Worm (Caenorhabditis elegans) whole organism, L4 larva: Measurements from ENCODE around the gene fbxb-76.

Source experiments
- D1046.2 ChIP-seq: fragments of 200-800 bp; sonication (Bioruptor generic); IDR thresholded peaks from 2 replicates; pipeline ENCODE4 v1.3.6; 2022; ENCODE audit warnings: missing genetic modification characterization, missing compliant biosample characterization
- F10B5.3 ChIP-seq: sonication (generic microtip); optimal IDR thresholded peaks from 2 replicates; lab custom pipeline; 2016; ENCODE audit warnings: mild to moderate bottlenecking, missing genetic modification characterization, missing compliant biosample characterization
- F26F4.8 ChIP-seq: fragments of 200-800 bp; sonication (Bioruptor generic); conservative IDR thresholded peaks from 2 replicates; pipeline ENCODE4 v1.3.6; 2022; ENCODE audit warnings: missing genetic modification characterization, missing compliant biosample characterization
- Y5F2A.4 ChIP-seq: fragments of 200-800 bp; sonication (Bioruptor generic); optimal IDR thresholded peaks from 2 replicates; lab custom pipeline; 2018; ENCODE audit warnings: mild to moderate bottlenecking, missing genetic modification characterization, missing compliant biosample characterization
- aha-1 ChIP-seq: fragments of 150-350 bp; peaks from one replicate; lab custom pipeline; 2014; ENCODE audit warnings: missing biosample characterization, missing genetic modification characterization
- arid-1 ChIP-seq: fragments of 200-800 bp; sonication (Bioruptor generic); conservative IDR thresholded peaks from 2 replicates; pipeline ENCODE4 v1.3.6; 2022; ENCODE audit warnings: missing genetic modification reagents, missing genetic modification characterization, missing compliant biosample characterization
- ceh-62 ChIP-seq: sonication (generic microtip); optimal IDR thresholded peaks from 2 replicates; lab custom pipeline; 2017; ENCODE audit warnings: missing biosample characterization, missing genetic modification characterization
- ceh-82 ChIP-seq: sonication (generic microtip); optimal IDR thresholded peaks from 2 replicates; lab custom pipeline; 2017; ENCODE audit warnings: missing biosample characterization, missing genetic modification characterization
- daf-12 ChIP-seq: fragments of 150-350 bp; optimal IDR thresholded peaks from 2 replicates; lab custom pipeline; 2014; ENCODE audit warnings: missing biosample characterization, missing genetic modification reagents, missing genetic modification characterization
- daf-16 ChIP-seq, 3 experiments: sonication (generic microtip); optimal IDR thresholded peaks; 2 replicates each; lab custom pipeline; 2016 to 2017; ENCODE audit warnings: missing genetic modification characterization in 3 of 3, missing genetic modification reagents in 3 of 3, mild to moderate bottlenecking in 2 of 3, missing compliant biosample characterization in 2 of 3, missing biosample characterization in 1 of 3, moderate library complexity in 1 of 3
- dpl-1 ChIP-seq: fragments of 150-350 bp; optimal IDR thresholded peaks from 2 replicates; lab custom pipeline; 2014; ENCODE audit warnings: missing biosample characterization, missing genetic modification reagents, missing genetic modification characterization
- dve-1 ChIP-seq: sonication (generic microtip); optimal IDR thresholded peaks from 2 replicates; lab custom pipeline; 2017; ENCODE audit warnings: antibody characterized with exemption, mild to moderate bottlenecking, missing genetic modification characterization, missing compliant biosample characterization; ENCODE audit not compliant: insufficient read depth
- hlh-11 ChIP-seq: fragments of 200-800 bp; sonication (Bioruptor generic); optimal IDR thresholded peaks from 2 replicates; lab custom pipeline; 2018; ENCODE audit warnings: mild to moderate bottlenecking, missing genetic modification characterization, missing compliant biosample characterization
- hmg-1.1 ChIP-seq: fragments of 200-800 bp; sonication (Bioruptor generic); IDR thresholded peaks from 2 replicates; pipeline ENCODE4 v1.3.6; 2022; ENCODE audit warnings: missing genetic modification reagents, missing genetic modification characterization, missing compliant biosample characterization
- lin-1 ChIP-seq: fragments of 200-800 bp; sonication (Bioruptor generic); IDR thresholded peaks from 2 replicates; pipeline ENCODE4 v1.3.6; 2022; ENCODE audit warnings: missing genetic modification reagents, missing genetic modification characterization, missing compliant biosample characterization
- lin-38 ChIP-seq: fragments of 200-800 bp; sonication (Bioruptor generic); IDR thresholded peaks from 2 replicates; pipeline ENCODE4 v1.3.6; 2022; ENCODE audit warnings: missing genetic modification reagents, missing genetic modification characterization, missing compliant biosample characterization
- lir-3 ChIP-seq: sonication (generic microtip); optimal IDR thresholded peaks from 2 replicates; lab custom pipeline; 2016; ENCODE audit warnings: mild to moderate bottlenecking, missing genetic modification characterization, missing compliant biosample characterization
- lsy-2 ChIP-seq, 2 experiments: fragments of 150-350 bp in 1 of 2; sonication (generic microtip) in 1 of 2; optimal IDR thresholded peaks; 2 replicates each; lab custom pipeline; 2014 to 2017; ENCODE audit warnings: missing biosample characterization in 2 of 2, missing genetic modification characterization in 2 of 2
- mdl-1 ChIP-seq, 2 experiments: fragments of 150-350 bp in 1 of 2; sonication (generic microtip) in 1 of 2; optimal IDR thresholded peaks; 2 replicates each; lab custom pipeline; 2014 to 2017; ENCODE audit warnings: missing biosample characterization in 2 of 2, missing genetic modification characterization in 2 of 2
- mep-1 ChIP-seq: fragments of 150-350 bp; sonication (generic microtip); optimal IDR thresholded peaks from 3 replicates; lab custom pipeline; 2014; ENCODE audit warnings: missing biosample characterization, missing genetic modification characterization
- mes-2 ChIP-seq: sonication (generic microtip); optimal IDR thresholded peaks from 2 replicates; lab custom pipeline; 2016; ENCODE audit warnings: missing genotype, mild to moderate bottlenecking, missing genetic modification characterization, missing compliant biosample characterization; ENCODE audit not compliant: poor library complexity, severe bottlenecking
- nhr-10 ChIP-seq: fragments of 150-350 bp; optimal IDR thresholded peaks from 2 replicates; lab custom pipeline; 2014; ENCODE audit warnings: missing biosample characterization, missing genetic modification characterization
- nhr-102 ChIP-seq: sonication (generic microtip); optimal IDR thresholded peaks from 2 replicates; lab custom pipeline; 2016; ENCODE audit warnings: mild to moderate bottlenecking, missing genetic modification characterization, moderate library complexity, missing compliant biosample characterization
- nhr-42 ChIP-seq: fragments of 200-800 bp; sonication (Bioruptor generic); IDR thresholded peaks from 2 replicates; pipeline ENCODE4 v1.3.6; 2022; ENCODE audit warnings: missing genetic modification characterization, missing compliant biosample characterization
- nhr-48 ChIP-seq: sonication (generic microtip); optimal IDR thresholded peaks from 2 replicates; lab custom pipeline; 2016; ENCODE audit warnings: mild to moderate bottlenecking, missing genetic modification characterization, missing compliant biosample characterization
- nhr-77 ChIP-seq: fragments of 150-350 bp; optimal IDR thresholded peaks from 2 replicates; lab custom pipeline; 2014; ENCODE audit warnings: missing biosample characterization, missing genetic modification characterization
- rbr-2 ChIP-seq: sonication (generic microtip); optimal IDR thresholded peaks from 2 replicates; lab custom pipeline; 2016; ENCODE audit warnings: missing genotype, missing genetic modification characterization, missing compliant biosample characterization
- spr-1 ChIP-seq: sonication (generic microtip); optimal IDR thresholded peaks from 2 replicates; lab custom pipeline; 2016; ENCODE audit warnings: mild to moderate bottlenecking, missing genetic modification characterization, missing compliant biosample characterization
- spr-3 ChIP-seq: fragments of 200-800 bp; sonication (Bioruptor generic); optimal IDR thresholded peaks from 2 replicates; lab custom pipeline; 2018; ENCODE audit warnings: mild to moderate bottlenecking, missing genetic modification characterization, missing compliant biosample characterization
- unc-39 ChIP-seq: sonication (generic microtip); optimal IDR thresholded peaks from 2 replicates; lab custom pipeline; 2017; ENCODE audit warnings: missing biosample characterization, missing genetic modification characterization
- unc-62 ChIP-seq, 3 experiments: fragments of 150-350 bp in 1 of 3; sonication (generic microtip); optimal IDR thresholded peaks in 2 of 3; peaks in 1 of 3; 1 replicate in 1 of 3; 2 replicates in 2 of 3; lab custom pipeline; 2014 to 2017; ENCODE audit warnings: missing biosample characterization in 3 of 3, missing genetic modification characterization in 3 of 3, missing genetic modification reagents in 3 of 3, missing genotype in 1 of 3
- zfp-2 ChIP-seq: sonication (generic microtip); optimal IDR thresholded peaks from 2 replicates; lab custom pipeline; 2016; ENCODE audit warnings: mild to moderate bottlenecking, missing genetic modification characterization, missing compliant biosample characterization
- zip-2 ChIP-seq: fragments of 150-350 bp; optimal IDR thresholded peaks from 2 replicates; lab custom pipeline; 2014; ENCODE audit warnings: missing biosample characterization, missing genetic modification characterization

fbxb-76 gene

DNA sequence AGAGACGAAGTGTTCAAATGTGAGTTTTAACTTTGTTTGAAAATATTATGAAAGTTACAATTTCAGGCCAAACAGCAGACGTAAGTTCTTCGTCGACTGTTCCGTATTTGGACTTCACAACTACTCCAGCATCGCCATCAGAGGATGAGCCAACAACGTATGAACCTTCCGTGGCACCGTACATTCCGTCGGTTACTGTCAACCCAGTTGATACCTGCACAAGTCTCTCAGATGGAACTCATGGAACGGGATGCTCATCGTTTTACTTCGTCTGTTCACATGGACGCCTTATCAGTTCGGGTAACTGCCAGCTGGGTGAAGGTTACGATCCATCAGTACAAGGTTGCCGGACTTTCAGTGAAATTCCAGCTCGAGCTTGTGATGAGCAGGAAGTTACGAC is 3.4 kb downstream of the fbxb-76 start:
- TF ChIP-seq nhr-102 (tag; lab: Kevin White, UChicago) = no peak
- no peak for TF ChIP-seq nhr-77
- TF ChIP-seq aha-1 (tag; lab: Kevin White, UChicago) = peak; percentile 93

DNA sequence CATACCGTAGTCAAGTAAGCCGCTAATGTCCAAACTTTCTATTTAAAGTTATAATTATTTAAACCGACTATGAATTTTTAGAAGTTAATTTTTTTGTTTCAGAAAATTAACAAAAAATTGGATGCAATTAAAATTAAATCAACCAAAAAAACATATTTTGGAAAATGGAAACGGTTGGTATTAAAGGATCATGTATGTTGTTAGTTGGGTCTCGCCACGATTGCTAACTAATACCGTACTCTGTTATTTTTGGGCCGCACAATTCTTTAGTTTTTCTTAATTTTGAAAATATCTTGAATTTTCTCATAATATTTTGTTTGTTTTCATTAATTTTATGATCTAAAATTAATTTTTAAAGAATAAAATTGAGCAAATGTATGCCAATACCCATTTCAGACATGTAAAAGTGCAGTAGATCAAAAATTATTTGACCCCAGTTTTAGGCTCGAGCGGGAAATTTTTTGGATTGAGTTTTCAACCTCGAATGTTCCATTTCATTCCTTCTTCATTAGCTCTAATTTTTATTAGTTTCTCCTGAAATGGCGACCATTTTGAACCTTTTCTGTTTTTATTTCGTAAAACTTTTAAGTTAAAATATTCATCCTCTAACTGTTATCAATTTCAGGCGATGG is 6.7 kb downstream of the fbxb-76 start, which contains the start of gene cbd-1:
TSS of gene cbd-1 (plus strand) at position 626 of the 632 bp plus-strand sequence.
- TF ChIP-seq zfp-2 (tag; lab: Kevin White, UChicago) = no peak
- TF ChIP-seq mes-2 (tag; lab: Kevin White, UChicago) = no peak
- TF ChIP-seq nhr-10 (tag; lab: Kevin White, UChicago) = no peak
- TF ChIP-seq lin-38 (GFP tag; lab: Robert Waterston, UW) = peak; percentile 19; the same call in 1 of the 2 replicates
- TF ChIP-seq mdl-1 (tag; optimal IDR thresholded peaks at IDR 0.05; lab: Kevin White, UChicago) = no peak
- TF ChIP-seq, all 104 proteins: peak for 1

- TF ChIP-seq mes-2 (tag; lab: Kevin White, UChicago) = peak; percentile 53
- no peak for TF ChIP-seq F26F4.8 (GFP tag; lab: Robert Waterston, UW)
- TF ChIP-seq unc-39 (tag; lab: Kevin White, UChicago) = no peak
- peak; percentile 42 for TF ChIP-seq dpl-1
- peak; percentile 51 for TF ChIP-seq lin-38 (GFP tag; lab: Robert Waterston, UW)
- peak in 1 of 2 experiments; percentile 18 for TF ChIP-seq unc-62 (GFP tag; optimal IDR thresholded peaks at IDR 0.05 in 1 of 2; lab: Kevin White, UChicago)
- no peak for TF ChIP-seq unc-62 (tag; optimal IDR thresholded peaks at IDR 0.05; lab: Kevin White, UChicago)
- TF ChIP-seq lsy-2 (tag; optimal IDR thresholded peaks at IDR 0.05; lab: Kevin White, UChicago) = peak in 1 of 2 experiments; percentile 26
- TF ChIP-seq nhr-42 (GFP tag; lab: Robert Waterston, UW) = no peak
- TF ChIP-seq, all 104 proteins: peak for 5
Measured at ce11 chrIV:11371645-11372044, 7.5 kb downstream of the fbxb-76 start, which contains the start of gene sec-31. Gene sec-31 (minus strand): TSS chrIV:11371792.

ce11 chrIV:11363806-11364562 is 15.2 kb downstream of the fbxb-76 start:
- no peak for TF ChIP-seq D1046.2 (GFP tag; lab: Robert Waterston, UW)
- peak; percentile 53 for TF ChIP-seq aha-1 (tag; lab: Kevin White, UChicago)
- peak; percentile 40 for TF ChIP-seq mep-1 (tag; lab: Kevin White, UChicago)
- no peak for TF ChIP-seq spr-1 (tag; lab: Kevin White, UChicago)
- no peak for TF ChIP-seq lin-1 (GFP tag; lab: Robert Waterston, UW)
- TF ChIP-seq spr-3 (GFP tag; lab: Kevin White, UChicago) = no peak
- TF ChIP-seq nhr-42 (GFP tag; lab: Robert Waterston, UW) = no peak
- TF ChIP-seq zip-2 = no peak
- TF ChIP-seq arid-1 = no peak
- no peak for TF ChIP-seq daf-16 (GFP tag; optimal IDR thresholded peaks at IDR 0.05; lab: Kevin White, UChicago)
- peak; percentile 42 for TF ChIP-seq daf-16 (tag; optimal IDR thresholded peaks at IDR 0.05; lab: Kevin White, UChicago)
- TF ChIP-seq unc-62 (GFP tag; optimal IDR thresholded peaks at IDR 0.05 in 1 of 2; lab: Kevin White, UChicago) = peak in 1 of 2 experiments; percentile 61
- TF ChIP-seq unc-62 (tag; optimal IDR thresholded peaks at IDR 0.05; lab: Kevin White, UChicago) = no peak
- no peak for TF ChIP-seq nhr-77
- no peak for TF ChIP-seq rbr-2 (tag; lab: Kevin White, UChicago)
- no peak for TF ChIP-seq lir-3 (tag; lab: Kevin White, UChicago)
- no peak for TF ChIP-seq ceh-62 (tag; lab: Kevin White, UChicago)
- peak; percentile 76 for TF ChIP-seq hmg-1.1 (GFP tag; lab: Robert Waterston, UW)
- peak; percentile 58 for TF ChIP-seq dve-1 (tag; lab: Kevin White, UChicago)
- peak; percentile 63 for TF ChIP-seq hlh-11 (tag; lab: Kevin White, UChicago)
- no peak for TF ChIP-seq nhr-102 (tag; lab: Kevin White, UChicago)
- TF ChIP-seq zfp-2 (tag; lab: Kevin White, UChicago) = no peak
- TF ChIP-seq nhr-48 (tag; lab: Kevin White, UChicago) = no peak
- no peak for TF ChIP-seq Y5F2A.4
- peak in 1 of 2 experiments; percentile 38 for TF ChIP-seq lsy-2 (tag; optimal IDR thresholded peaks at IDR 0.05; lab: Kevin White, UChicago)
- TF ChIP-seq mes-2 (tag; lab: Kevin White, UChicago) = peak; percentile 31
- no peak for TF ChIP-seq F10B5.3 (tag; lab: Kevin White, UChicago)
- TF ChIP-seq daf-12 (tag; lab: Kevin White, UChicago) = no peak
- no peak for TF ChIP-seq ceh-82 (tag; lab: Kevin White, UChicago)
